Fruit fly (Drosophila melanogaster): ENCODE measurements around the gene CG8837.

CG8837 gene

DNA sequence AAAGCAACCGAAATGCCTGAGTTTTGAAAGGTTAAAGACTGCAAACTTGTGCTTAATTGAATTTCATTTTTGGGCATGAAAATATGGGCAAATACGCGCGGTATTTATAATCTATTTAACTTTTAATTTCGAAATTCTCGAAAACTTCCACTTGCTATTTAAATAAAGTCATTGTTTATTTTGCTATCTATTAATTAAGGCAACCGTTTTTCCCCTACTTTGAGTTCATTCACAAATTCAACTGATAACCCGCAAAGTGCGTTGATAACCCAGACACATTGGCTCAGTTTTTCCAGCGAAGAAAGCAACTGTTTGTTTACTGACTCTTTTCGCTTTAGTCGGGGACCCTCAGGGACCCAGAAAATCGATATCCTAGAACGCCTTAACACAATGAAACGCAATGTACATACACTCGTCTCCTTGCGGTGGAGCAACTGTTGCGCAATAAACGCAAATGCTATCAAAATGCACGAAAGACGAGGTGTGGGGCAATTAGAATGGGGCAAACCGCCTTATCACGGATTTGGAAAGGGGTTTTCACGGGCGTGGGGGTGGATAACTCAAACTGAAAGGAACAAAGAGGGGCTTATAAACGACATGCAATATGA lies 51.8 kb downstream of the CG8837 start:
- TF ChIP-seq CG17801 (GFP tag; optimal IDR thresholded peaks at IDR 0.05; ENCODE audit: partially characterized antibody): no peak

DNA sequence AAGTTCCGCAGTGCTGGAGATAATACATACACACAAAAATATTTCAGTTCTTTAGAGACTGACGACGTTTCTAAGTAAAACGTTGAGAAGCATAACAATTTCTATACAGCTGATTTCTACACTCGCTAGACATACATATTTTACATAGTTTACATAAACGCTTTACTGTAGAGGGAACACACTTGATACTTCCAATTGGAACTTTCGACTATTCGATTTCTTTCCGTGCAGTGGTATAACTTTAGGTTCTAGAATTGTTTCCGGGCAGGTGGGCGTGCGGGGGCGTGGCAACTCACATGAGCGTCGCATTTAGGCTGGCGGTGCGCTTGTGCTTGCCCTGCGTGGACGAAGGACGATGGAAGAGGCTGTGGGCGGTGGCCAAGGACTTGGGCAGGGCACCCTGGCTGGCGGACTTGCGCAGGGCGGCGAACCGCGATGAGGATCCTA lies 52.5 kb downstream of the CG8837 start:
- TF ChIP-seq CG17801 (GFP tag; optimal IDR thresholded peaks at IDR 0.05; ENCODE audit: partially characterized antibody): peak; percentile 26
